Fruit fly (Drosophila melanogaster) whole organism, pupa: ENCODE measurements around the gene CG3764.

Experiments used
- CG10348 ChIP-seq: fragments of 200-800 bp; sonication (Bioruptor generic); IDR thresholded peaks from 2 replicates; pipeline ENCODE4 v1.3.6; 2022; ENCODE audit warnings: missing biosample characterization, missing genetic modification characterization
- CG12605 ChIP-seq: fragments of 200-800 bp; sonication (Bioruptor generic); IDR thresholded peaks from 2 replicates; pipeline ENCODE4 v1.3.6; 2022; ENCODE audit warnings: missing biosample characterization, missing genetic modification characterization
- CG13204 ChIP-seq: fragments of 200-800 bp; sonication (Bioruptor generic); optimal IDR thresholded peaks from 2 replicates; lab custom pipeline; 2018; ENCODE audit warnings: missing biosample characterization, mild to moderate bottlenecking, missing genetic modification characterization, moderate library complexity
- CG14655 ChIP-seq: fragments of 200-800 bp; sonication (Bioruptor generic); optimal IDR thresholded peaks from 3 replicates; lab custom pipeline; 2017; ENCODE audit warnings: mild to moderate bottlenecking, missing biosample characterization, missing genetic modification reagents, missing genetic modification characterization
- CG15710 ChIP-seq: fragments of 200-800 bp; sonication (Bioruptor generic); optimal IDR thresholded peaks from 2 replicates; lab custom pipeline; 2018; ENCODE audit warnings: missing biosample characterization, mild to moderate bottlenecking, missing genetic modification characterization, moderate library complexity
- CG17806 ChIP-seq: fragments of 200-800 bp; sonication (Bioruptor generic); optimal IDR thresholded peaks from 2 replicates; lab custom pipeline; 2018; ENCODE audit warnings: missing biosample characterization, mild to moderate bottlenecking, missing genetic modification characterization, moderate library complexity
- CG32121 ChIP-seq: fragments of 200-800 bp; sonication (Bioruptor generic); IDR thresholded peaks from 2 replicates; pipeline ENCODE4 v1.3.6; 2022; ENCODE audit warnings: missing biosample characterization, missing genetic modification characterization
- CG34367 ChIP-seq: fragments of 200-800 bp; sonication (Bioruptor generic); optimal IDR thresholded peaks from 2 replicates; lab custom pipeline; 2018; ENCODE audit warnings: missing biosample characterization, mild to moderate bottlenecking, missing genetic modification characterization
- CG4496 ChIP-seq: fragments of 200-800 bp; sonication (Bioruptor generic); IDR thresholded peaks from 3 replicates; pipeline ENCODE4 v1.3.6; 2022; ENCODE audit warnings: missing biosample characterization, missing genetic modification characterization
- CG8159 ChIP-seq: fragments of 200-800 bp; sonication (Bioruptor generic); optimal IDR thresholded peaks from 3 replicates; lab custom pipeline; 2018; ENCODE audit warnings: missing biosample characterization, mild to moderate bottlenecking, missing genetic modification characterization, moderate library complexity
- CG8301 ChIP-seq: fragments of 200-800 bp; sonication (Bioruptor generic); optimal IDR thresholded peaks from 2 replicates; lab custom pipeline; 2018; ENCODE audit warnings: missing biosample characterization, mild to moderate bottlenecking, missing genetic modification characterization
- CG9948 ChIP-seq: fragments of 200-800 bp; sonication (Bioruptor generic); optimal IDR thresholded peaks from 2 replicates; lab custom pipeline; 2018; ENCODE audit warnings: missing biosample characterization, mild to moderate bottlenecking, missing genetic modification characterization, moderate library complexity
- D1 ChIP-seq: fragments of 200-800 bp; sonication (Bioruptor generic); optimal IDR thresholded peaks from 2 replicates; lab custom pipeline; 2018; ENCODE audit warnings: missing biosample characterization, mild to moderate bottlenecking, missing genetic modification characterization, moderate library complexity
- EcR ChIP-seq: fragments of 200-800 bp; sonication (Bioruptor generic); optimal IDR thresholded peaks from 3 replicates; lab custom pipeline; 2019; ENCODE audit warnings: missing biosample characterization, missing genetic modification characterization, mild to moderate bottlenecking, moderate library complexity, missing genetic modification reagents
- Ets98B ChIP-seq: fragments of 200-800 bp; sonication (Bioruptor generic); IDR thresholded peaks from 2 replicates; pipeline ENCODE4 v1.3.6; 2022; ENCODE audit warnings: missing biosample characterization, missing genetic modification characterization
- Pif1A ChIP-seq: fragments of 200-800 bp; sonication (Bioruptor generic); optimal IDR thresholded peaks from 3 replicates; lab custom pipeline; 2016; ENCODE audit warnings: missing biosample characterization, missing genetic modification characterization
- Pif1B ChIP-seq: fragments of 200-800 bp; sonication (Bioruptor generic); optimal IDR thresholded peaks from 3 replicates; lab custom pipeline; 2016; ENCODE audit warnings: missing biosample characterization, missing genetic modification characterization
- Snoo ChIP-seq: fragments of 200-800 bp; sonication (Bioruptor generic); optimal IDR thresholded peaks from 3 replicates; lab custom pipeline; 2017; ENCODE audit warnings: missing biosample characterization, mild to moderate bottlenecking, missing genetic modification characterization, inconsistent platforms
- fd96Ca ChIP-seq: fragments of 200-800 bp; sonication (Bioruptor generic); IDR thresholded peaks from 3 replicates; pipeline ENCODE4 v1.3.6; 2022; ENCODE audit warnings: missing biosample characterization, missing genetic modification characterization
- gl ChIP-seq: fragments of 200-800 bp; sonication (Bioruptor generic); optimal IDR thresholded peaks from 2 replicates; lab custom pipeline; 2018; ENCODE audit warnings: missing biosample characterization, mild to moderate bottlenecking, missing genetic modification characterization
- rn ChIP-seq: fragments of 200-800 bp; sonication (Bioruptor generic); IDR thresholded peaks from 2 replicates; pipeline ENCODE4 v1.3.6; 2022; ENCODE audit warnings: missing biosample characterization, missing genetic modification characterization

The CG3764 gene

dm6 chr3L:17049912-17050345, 37.6 kb upstream of the CG3764 start:
- TF ChIP-seq Snoo (tag; lab: Kevin White, UChicago) (no peak), gl (no peak), rn (GFP tag; lab: Robert Waterston, UW) (no peak), CG17806 (tag; lab: Kevin White, UChicago) (no peak), Pif1B (no peak), CG12605 (GFP tag; lab: Robert Waterston, UW) (no peak), CG13204 (no peak), CG8301 (no peak), CG14655 (GFP tag; lab: Kevin White, UChicago) (no peak), D1 (no peak), CG10348 (GFP tag; lab: Robert Waterston, UW) (no peak), Pif1A (no peak), CG15710 (no peak), EcR (GFP tag; lab: Kevin White, UChicago) (no peak), CG34367 (no peak), CG8159 (tag; lab: Kevin White, UChicago) (no peak), fd96Ca (no peak), CG32121 (GFP tag; lab: Robert Waterston, UW) (no peak)

dm6 chr3L:17049314-17049713, 36.9 kb upstream of the CG3764 start, which contains the start of gene rogdi:
TSS of gene rogdi (plus strand) at chr3L:17049512.
- no peak for TF ChIP-seq Ets98B (GFP tag; lab: Robert Waterston, UW)
- no peak for TF ChIP-seq CG8159 (tag; lab: Kevin White, UChicago)
- TF ChIP-seq CG34367 = no peak
- no peak for TF ChIP-seq CG17806 (tag; lab: Kevin White, UChicago)
- no peak for TF ChIP-seq rn (GFP tag; lab: Robert Waterston, UW)
- TF ChIP-seq EcR (GFP tag; lab: Kevin White, UChicago) = no peak
- no peak for TF ChIP-seq Snoo (tag; lab: Kevin White, UChicago)
- TF ChIP-seq CG15710 = no peak
- TF ChIP-seq CG32121 (GFP tag; lab: Robert Waterston, UW) = no peak
- no peak for TF ChIP-seq CG14655 (GFP tag; lab: Kevin White, UChicago)

dm6 chr3L:17047811-17048239, 35.5 kb upstream of the CG3764 start:
- TF ChIP-seq Ets98B (GFP tag; lab: Robert Waterston, UW) (0 out of 2 replicates have a peak, but pooled peaks have one; percentile 23), CG14655 (GFP tag; lab: Kevin White, UChicago) (peak; percentile 30), CG10348 (GFP tag; lab: Robert Waterston, UW) (no peak), CG12605 (GFP tag; lab: Robert Waterston, UW) (peak; percentile 39; the same call in 1 of the 2 replicates), D1 (no peak), Pif1B (no peak), CG4496 (GFP tag; lab: Robert Waterston, UW) (0 out of 3 replicates have a peak, but pooled peaks have one; percentile 51), CG8159 (tag; lab: Kevin White, UChicago) (no peak), CG15710 (no peak), rn (GFP tag; lab: Robert Waterston, UW) (no peak), Snoo (tag; lab: Kevin White, UChicago) (no peak), Pif1A (no peak), CG13204 (no peak), fd96Ca (no peak), CG17806 (tag; lab: Kevin White, UChicago) (no peak), gl (no peak), CG8301 (no peak), CG9948 (no peak), CG34367 (no peak), EcR (GFP tag; lab: Kevin White, UChicago) (no peak), CG32121 (GFP tag; lab: Robert Waterston, UW) (no peak)

- no peak for TF ChIP-seq Pif1B
- TF ChIP-seq CG10348 (GFP tag; lab: Robert Waterston, UW) = no peak
- TF ChIP-seq fd96Ca = no peak
- TF ChIP-seq CG14655 (GFP tag; lab: Kevin White, UChicago) = peak; percentile 96
- no peak for TF ChIP-seq Pif1A
- peak; percentile 28; the same call in 1 of the 2 replicates for TF ChIP-seq CG32121 (GFP tag; lab: Robert Waterston, UW)
- TF ChIP-seq D1 = no peak
- TF ChIP-seq CG15710 = no peak
- TF ChIP-seq Snoo (tag; lab: Kevin White, UChicago) = no peak
Measured at dm6 chr3L:17045431-17046238, 33.3 kb upstream of the CG3764 start, which contains the start of gene TpnC73F. TSS of gene TpnC73F (plus strand) at chr3L:17046063.

- TF ChIP-seq gl (peak; percentile 0), Ets98B (GFP tag; lab: Robert Waterston, UW) (no peak)
Measured at dm6 chr3L:17044799-17045198, 32.4 kb upstream of the CG3764 start, which contains the start of gene Pop5. TSS of gene Pop5 (minus strand) at chr3L:17045038.

- no peak for TF ChIP-seq EcR (GFP tag; lab: Kevin White, UChicago)
- peak; percentile 8 for TF ChIP-seq Snoo (tag; lab: Kevin White, UChicago)
- no peak for TF ChIP-seq CG9948
- TF ChIP-seq CG8301 = no peak
- no peak for TF ChIP-seq Ets98B (GFP tag; lab: Robert Waterston, UW)
- no peak for TF ChIP-seq CG15710
- TF ChIP-seq CG12605 (GFP tag; lab: Robert Waterston, UW) = no peak
- TF ChIP-seq CG17806 (tag; lab: Kevin White, UChicago) = no peak
Measured at dm6 chr3L:17042297-17042921, 30.0 kb upstream of the CG3764 start, which contains the start of the genes scaf6 and Papst2. TSS of gene scaf6 (minus strand) at chr3L:17042574. TSS of gene Papst2 (plus strand) at chr3L:17042797.
